Worm (Caenorhabditis elegans): Measurements from ENCODE around the gene daf-18.
A peak's percentile ranks its signal among the peaks of the same experiment; 100 is the strongest.

The daf-18 gene

ce11 chrIV:443622-444021 lies 18.6 kb upstream of the daf-18 start, which contains the start of gene mrpl-55:
Gene mrpl-55, plus strand, starts transcription at chrIV:443985.
- TF ChIP-seq tbx-9 (tag; optimal IDR thresholded peaks at IDR 0.05; ENCODE audit: borderline replicate concordance) (no peak), fkh-3 (tag; optimal IDR thresholded peaks at IDR 0.05) (no peak), madf-10 (tag; optimal IDR thresholded peaks at IDR 0.05) (peak; percentile 21), F10E7.11 (tag; optimal IDR thresholded peaks at IDR 0.05) (no peak), lag-1 (GFP tag; IDR thresholded peaks at IDR 0.05) (no peak), zim-3 (tag; optimal IDR thresholded peaks at IDR 0.05) (no peak), attf-3 (GFP tag; conservative IDR thresholded peaks at IDR 0.05) (0 out of 2 replicates have a peak, but pooled peaks have one; percentile 24), madf-3 (GFP tag; IDR thresholded peaks at IDR 0.05) (no peak), nhr-27 (tag; optimal IDR thresholded peaks at IDR 0.05) (no peak), ztf-3 (GFP tag; optimal IDR thresholded peaks at IDR 0.05) (no peak), Y95B8A.8 (GFP tag; IDR thresholded peaks at IDR 0.05) (no peak), unc-130 (GFP tag; optimal IDR thresholded peaks at IDR 0.05) (peak; percentile 18), rcor-1 (GFP tag; IDR thresholded peaks at IDR 0.05) (no peak), T07F8.4 (tag; optimal IDR thresholded peaks at IDR 0.05) (no peak), madf-8 (GFP tag; conservative IDR thresholded peaks at IDR 0.05) (no peak), B0035.1 (tag; optimal IDR thresholded peaks at IDR 0.05) (no peak), mcd-1 (GFP tag; IDR thresholded peaks at IDR 0.05) (peak; percentile 98), athp-1 (tag; optimal IDR thresholded peaks at IDR 0.05) (peak; percentile 49), ceh-79 (tag; optimal IDR thresholded peaks at IDR 0.05) (no peak), hlh-26 (GFP tag; conservative IDR thresholded peaks at IDR 0.05) (no peak), lsy-27 (tag; optimal IDR thresholded peaks at IDR 0.05; ENCODE audit: borderline replicate concordance, insufficient read depth) (no peak), lin-54 (GFP tag; optimal IDR thresholded peaks at IDR 0.05) (peak; percentile 87), die-1 (tag; optimal IDR thresholded peaks at IDR 0.05) (no peak), C06A6.2 (GFP tag; conservative IDR thresholded peaks at IDR 0.05) (0 out of 2 replicates have a peak, but pooled peaks have one; percentile 9), B0019.2 (GFP tag; conservative IDR thresholded peaks at IDR 0.05) (0 out of 2 replicates have a peak, but pooled peaks have one; percentile 9), F23B12.7 (tag; optimal IDR thresholded peaks at IDR 0.05; ENCODE audit: insufficient read depth) (peak; percentile 30), ztf-25 (GFP tag; IDR thresholded peaks at IDR 0.05) (no peak), Y56A3A.18 (GFP tag; IDR thresholded peaks at IDR 0.05) (no peak), snpc-4 (GFP tag; optimal IDR thresholded peaks at IDR 0.05) (peak; percentile 13), snpc-4 (tag; optimal IDR thresholded peaks at IDR 0.05) (peak; percentile 24 to 65 (median 56)), repo-1 (tag; optimal IDR thresholded peaks at IDR 0.05) (no peak), rec-8 (tag; optimal IDR thresholded peaks at IDR 0.05) (no peak), ztf-26 (tag; optimal IDR thresholded peaks at IDR 0.05) (peak; percentile 68), Y53F4B.3 (GFP tag; IDR thresholded peaks at IDR 0.05) (no peak), chd-7 (tag; optimal IDR thresholded peaks at IDR 0.05) (no peak), aptf-3 (GFP tag; IDR thresholded peaks at IDR 0.05) (no peak), ztf-6 (GFP tag; IDR thresholded peaks at IDR 0.05) (0 out of 2 replicates have a peak, but pooled peaks have one; percentile 11), xnd-1 (tag; optimal IDR thresholded peaks at IDR 0.05) (no peak), ceh-58 (GFP tag; IDR thresholded peaks at IDR 0.05) (no peak), lin-40 (tag; optimal IDR thresholded peaks at IDR 0.05) (peak; percentile 79), ztf-22 (GFP tag; optimal IDR thresholded peaks at IDR 0.05) (no peak), cebp-1 (GFP tag; IDR thresholded peaks at IDR 0.05) (no peak), cebp-1 (tag; optimal IDR thresholded peaks at IDR 0.05) (peak; percentile 59), dpff-1 (tag; optimal IDR thresholded peaks at IDR 0.05) (no peak), sdz-38 (tag; optimal IDR thresholded peaks at IDR 0.05) (no peak), pha-4 (tag; optimal IDR thresholded peaks at IDR 0.05) (no peak), dox-1 (GFP tag; IDR thresholded peaks at IDR 0.05) (peak; percentile 63; the same call in 1 of the 2 replicates), rpc-1 (optimal IDR thresholded peaks at IDR 0.05) (no peak), rpc-1 (tag; optimal IDR thresholded peaks at IDR 0.05) (no peak)
